Worm (Caenorhabditis elegans) whole organism, L4/young adult: ENCODE results near the gene acs-4.

Source experiments
- W03F9.2 ChIP-seq: fragments of 150-350 bp; optimal IDR thresholded peaks from 2 replicates; lab custom pipeline; 2014; ENCODE audit warnings: missing biosample characterization, missing genetic modification characterization
- dao-5 ChIP-seq: sonication (generic microtip); optimal IDR thresholded peaks from 2 replicates; lab custom pipeline; 2016; ENCODE audit warnings: missing genotype, missing genetic modification characterization, moderate library complexity, missing compliant biosample characterization

DNA sequence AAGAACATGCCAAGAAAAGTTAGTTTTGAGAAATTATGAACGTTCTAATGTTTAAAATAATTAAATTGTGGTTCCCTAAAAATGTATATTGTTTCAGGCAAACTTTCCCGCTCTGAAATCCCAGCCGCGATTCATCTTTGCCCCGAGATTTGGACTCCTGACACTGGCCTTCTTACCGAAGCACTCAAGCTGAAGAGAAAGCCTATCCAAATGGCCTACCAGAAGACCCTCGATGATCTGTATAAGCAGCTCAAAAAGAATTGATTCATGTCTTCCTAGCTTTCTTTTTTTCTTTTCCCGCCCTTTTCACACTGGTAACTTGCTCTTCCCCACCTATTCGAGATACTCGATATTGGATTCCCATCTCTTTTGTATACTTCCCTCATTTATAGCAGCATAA is 2.5 kb downstream of the acs-4 start:
- TF ChIP-seq dao-5 (no peak), W03F9.2 (tag; lab: Kevin White, UChicago) (no peak)
